Fruit fly (Drosophila melanogaster): ENCODE results near the gene Nhe2.

The Nhe2 gene

DNA sequence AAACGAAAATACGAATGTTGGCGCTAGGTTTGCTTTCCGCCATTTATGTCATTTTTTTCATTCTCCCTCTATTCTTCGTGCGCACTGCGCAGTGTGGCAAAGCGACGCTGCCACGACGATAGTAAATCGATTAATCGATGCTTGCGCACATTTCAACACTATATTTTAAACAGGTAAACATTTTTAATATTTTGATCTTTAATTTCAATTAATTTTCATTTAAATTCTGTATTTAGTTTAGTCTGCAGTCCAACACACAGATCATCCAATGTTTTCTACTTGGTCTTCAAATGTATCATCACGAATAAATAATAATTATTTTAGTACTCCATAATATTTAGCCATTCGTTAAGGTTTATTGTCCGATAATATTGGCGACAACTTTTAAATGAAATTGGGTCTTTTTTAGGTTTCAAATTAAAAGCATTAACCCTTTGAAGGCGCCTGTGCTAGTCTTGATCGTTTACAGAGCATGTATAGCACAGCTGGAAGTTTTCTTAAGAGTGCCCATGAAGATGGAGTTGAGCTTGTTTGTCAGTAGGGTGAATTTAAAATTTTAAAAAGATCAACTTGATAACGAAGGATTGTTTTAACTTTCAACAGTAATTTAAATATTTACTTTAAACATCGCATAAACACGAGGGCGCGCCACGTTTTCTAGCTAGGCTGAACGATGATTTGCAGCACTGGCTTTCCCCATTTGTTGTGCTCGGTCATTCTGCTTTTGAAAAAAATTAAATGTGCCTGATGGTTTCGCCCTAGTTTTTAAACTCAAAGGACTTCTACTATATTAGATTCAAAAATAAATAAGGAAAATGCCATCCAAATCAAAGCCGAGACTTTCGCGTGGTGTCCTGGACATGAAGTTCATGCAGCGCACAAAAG, 52.0 kb downstream of the Nhe2 start, which contains the start of the genes Mpp6 and E2f2 (continued):
- TF ChIP-seq CG15011 (GFP tag; optimal IDR thresholded peaks at IDR 0.05) (no peak), Fer1 (GFP tag; optimal IDR thresholded peaks at IDR 0.05) (peak; percentile 21), CG15601 (tag; optimal IDR thresholded peaks at IDR 0.05) (no peak), zfh2 (GFP tag; optimal IDR thresholded peaks at IDR 0.05) (peak; percentile 42), Hr51 (GFP tag; optimal IDR thresholded peaks at IDR 0.05) (peak in 1 of 2 experiments; percentile 17), CG12104 (GFP tag; optimal IDR thresholded peaks at IDR 0.05) (peak; percentile 15), disco-r (GFP tag; optimal IDR thresholded peaks at IDR 0.05) (no peak), Ada2b (GFP tag; IDR thresholded peaks at IDR 0.05) (no peak), ase (GFP tag; IDR thresholded peaks at IDR 0.05) (no peak), gcm (GFP tag; optimal IDR thresholded peaks at IDR 0.05) (no peak), CG3838 (GFP tag; optimal IDR thresholded peaks at IDR 0.05) (no peak), CG12155 (GFP tag; optimal IDR thresholded peaks at IDR 0.05) (peak; percentile 5), pum (GFP tag; optimal IDR thresholded peaks at IDR 0.05) (peak; percentile 52), tx (GFP tag; optimal IDR thresholded peaks at IDR 0.05) (no peak), p53 (GFP tag; optimal IDR thresholded peaks at IDR 0.05) (no peak), CG13287 (GFP tag; IDR thresholded peaks at IDR 0.05; ENCODE audit: partially characterized antibody) (peak; percentile 79), CG8944 (GFP tag; optimal IDR thresholded peaks at IDR 0.05) (no peak), eve (GFP tag; optimal IDR thresholded peaks at IDR 0.05) (no peak), CG32532 (GFP tag; IDR thresholded peaks at IDR 0.05) (peak; percentile 67; the same call in 1 of the 2 replicates), CG34224 (GFP tag; IDR thresholded peaks at IDR 0.05; ENCODE audit: partially characterized antibody) (peak; percentile 68), rib (GFP tag; IDR thresholded peaks at IDR 0.05) (no peak), toy (GFP tag; IDR thresholded peaks at IDR 0.05) (no peak), CG13894 (tag; optimal IDR thresholded peaks at IDR 0.05) (no peak), al (GFP tag; IDR thresholded peaks at IDR 0.05) (peak; percentile 29; the same call in 1 of the 2 replicates), tll (GFP tag; optimal IDR thresholded peaks at IDR 0.05) (no peak), CG10959 (GFP tag; IDR thresholded peaks at IDR 0.05) (no peak), CG7556 (GFP tag; optimal IDR thresholded peaks at IDR 0.05) (peak; percentile 33), CG13123 (GFP tag; optimal IDR thresholded peaks at IDR 0.05) (no peak), aop (GFP tag; IDR thresholded peaks at IDR 0.05) (no peak), CG10366 (GFP tag; IDR thresholded peaks at IDR 0.05) (no peak), ab (GFP tag; optimal IDR thresholded peaks at IDR 0.05) (no peak), lmd (GFP tag; IDR thresholded peaks at IDR 0.05) (peak; percentile 52; the same call in 1 of the 2 replicates), Oaz (GFP tag; IDR thresholded peaks at IDR 0.05) (no peak), sisA (GFP tag; IDR thresholded peaks at IDR 0.05) (peak; percentile 38), Kr (GFP tag; optimal IDR thresholded peaks at IDR 0.05) (no peak), ac (GFP tag; optimal IDR thresholded peaks at IDR 0.05) (no peak), CG12942 (GFP tag; optimal IDR thresholded peaks at IDR 0.05) (peak; percentile 6), CG7786 (GFP tag; optimal IDR thresholded peaks at IDR 0.05) (peak; percentile 24)

DNA sequence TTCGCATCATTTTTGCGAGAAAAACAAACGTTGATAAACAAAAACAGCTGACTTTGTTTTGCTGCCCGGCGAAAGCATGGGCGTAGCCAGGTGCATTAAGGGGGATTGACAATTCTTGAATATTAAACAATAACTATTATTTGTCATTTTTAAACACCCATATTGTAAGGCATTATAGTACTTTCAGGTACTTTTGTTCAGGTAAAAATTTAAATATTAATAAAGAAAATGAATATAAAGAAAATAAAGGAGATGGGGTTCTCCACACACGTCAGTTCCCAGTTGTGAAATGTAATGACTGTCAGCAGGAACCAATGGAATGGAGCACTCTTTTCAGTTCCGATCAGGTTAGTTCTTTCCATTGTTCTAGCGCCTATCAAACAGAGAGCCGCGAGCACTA, 54.2 kb downstream of the Nhe2 start, which contains the start of the genes Coq3 and Pld3:
TSS of gene Coq3 (minus strand) at position 58 of the 400 bp plus-strand sequence.
TSS of gene Pld3 (plus strand) at position 294 of the 400 bp plus-strand sequence.
- TF ChIP-seq esg (GFP tag; conservative IDR thresholded peaks at IDR 0.05), result peak; percentile 38; the same call in 1 of the 2 replicates
- TF ChIP-seq bcd (GFP tag; optimal IDR thresholded peaks at IDR 0.05), result peak; percentile 80
- peak; percentile 58; the same call in 1 of the 2 replicates for TF ChIP-seq CG32767 (GFP tag; IDR thresholded peaks at IDR 0.05)
- TF ChIP-seq CG32532 (GFP tag; IDR thresholded peaks at IDR 0.05), result peak; percentile 88
- TF ChIP-seq NK7.1 (GFP tag; optimal IDR thresholded peaks at IDR 0.05), result peak; percentile 0
- peak; percentile 37 for TF ChIP-seq CG10274 (GFP tag; optimal IDR thresholded peaks at IDR 0.05)
- TF ChIP-seq sens-2 (GFP tag; IDR thresholded peaks at IDR 0.05), result peak; percentile 81
- TF ChIP-seq gsb (GFP tag; IDR thresholded peaks at IDR 0.05), result peak; percentile 60
- peak; percentile 70 for TF ChIP-seq trem (tag; optimal IDR thresholded peaks at IDR 0.05)
- TF ChIP-seq CG32772 (GFP tag; IDR thresholded peaks at IDR 0.05), result peak; percentile 73
- peak; percentile 64 for TF ChIP-seq CG2116 (GFP tag; optimal IDR thresholded peaks at IDR 0.05)
- TF ChIP-seq CoRest (tag; optimal IDR thresholded peaks at IDR 0.05), result peak; percentile 82
- peak; percentile 47 for TF ChIP-seq YL-1 (GFP tag; optimal IDR thresholded peaks at IDR 0.05)
- peak; percentile 83 for TF ChIP-seq zfh2 (GFP tag; optimal IDR thresholded peaks at IDR 0.05)
- TF ChIP-seq insv (GFP tag; optimal IDR thresholded peaks at IDR 0.05), result peak in 1 of 2 experiments; percentile 28

All from whole organism, embryonic.